Fruit fly (Drosophila melanogaster): ENCODE measurements around the gene RhoGAP19D.
"Not testable (repeated sequence)": the region's sequence is repeated elsewhere in the genome, so short reads cannot be mapped to it uniquely, and the experiment has no call there.

Gene RhoGAP19D

DNA sequence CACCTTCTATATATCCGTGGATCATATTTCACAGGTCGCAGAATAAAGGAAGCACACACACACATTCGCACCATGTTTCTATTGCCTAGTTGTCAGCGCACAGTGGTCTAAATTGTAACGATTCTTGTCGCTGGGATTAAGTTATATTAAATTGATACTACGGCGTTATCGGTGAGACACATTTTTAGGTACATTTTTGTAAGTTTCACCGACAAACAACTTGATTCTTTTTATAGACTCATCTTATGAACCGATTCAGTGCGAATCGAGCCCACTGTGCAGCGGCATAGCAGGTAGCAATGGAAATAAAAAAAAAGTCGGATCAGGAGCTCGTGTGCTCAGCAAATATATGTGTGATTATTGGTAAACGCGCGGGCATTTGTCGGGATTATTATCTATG, 30.1 kb downstream of the RhoGAP19D start:
- TF ChIP-seq CG17801 (GFP tag; optimal IDR thresholded peaks at IDR 0.05; ENCODE audit: partially characterized antibody) = peak; percentile 23

- TF ChIP-seq CG17801 (GFP tag; optimal IDR thresholded peaks at IDR 0.05; ENCODE audit: partially characterized antibody) = no peak
Measured at dm6 chrX:20478674-20479073, 31.8 kb downstream of the RhoGAP19D start.

DNA sequence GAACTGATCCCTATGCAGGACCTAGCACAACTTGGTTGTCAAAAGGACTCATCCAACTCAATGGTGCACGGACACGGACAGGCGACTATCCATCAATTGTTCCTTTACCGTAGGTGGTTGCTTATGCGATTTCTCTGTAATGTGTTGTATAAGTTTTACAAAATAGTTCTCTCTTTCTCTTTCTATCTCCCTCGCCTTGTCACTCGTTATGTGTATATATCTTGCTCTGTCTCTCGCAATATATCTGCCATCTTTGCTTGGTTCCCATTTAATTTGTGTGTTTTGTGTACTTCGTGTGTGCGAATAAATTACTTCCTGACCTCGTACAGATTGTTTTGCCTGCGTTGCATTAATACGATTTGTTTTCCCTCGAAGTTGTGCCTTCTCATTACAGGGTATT, 39.8 kb downstream of the RhoGAP19D start:
- no peak for TF ChIP-seq CG17801 (GFP tag; optimal IDR thresholded peaks at IDR 0.05; ENCODE audit: partially characterized antibody)

dm6 chrX:20468192-20468591, 42.3 kb downstream of the RhoGAP19D start:
- peak; percentile 60 for TF ChIP-seq CG17801 (GFP tag; optimal IDR thresholded peaks at IDR 0.05; ENCODE audit: partially characterized antibody)

dm6 chrX:20467155-20467554, 43.3 kb downstream of the RhoGAP19D start, which contains the start of gene GstT3:
Gene GstT3 (plus strand): TSS chrX:20467455.
- no peak for TF ChIP-seq CG17801 (GFP tag; optimal IDR thresholded peaks at IDR 0.05; ENCODE audit: partially characterized antibody)

- TF ChIP-seq CG17801 (GFP tag; optimal IDR thresholded peaks at IDR 0.05; ENCODE audit: partially characterized antibody) = peak; percentile 55
Measured at dm6 chrX:20466382-20466928, 44.0 kb downstream of the RhoGAP19D start.

- TF ChIP-seq CG17801 (GFP tag; optimal IDR thresholded peaks at IDR 0.05; ENCODE audit: partially characterized antibody) = no peak
Measured at dm6 chrX:20448828-20449427, 61.6 kb downstream of the RhoGAP19D start, which contains the start of gene tbc. Gene tbc (plus strand): TSS chrX:20449331.

DNA sequence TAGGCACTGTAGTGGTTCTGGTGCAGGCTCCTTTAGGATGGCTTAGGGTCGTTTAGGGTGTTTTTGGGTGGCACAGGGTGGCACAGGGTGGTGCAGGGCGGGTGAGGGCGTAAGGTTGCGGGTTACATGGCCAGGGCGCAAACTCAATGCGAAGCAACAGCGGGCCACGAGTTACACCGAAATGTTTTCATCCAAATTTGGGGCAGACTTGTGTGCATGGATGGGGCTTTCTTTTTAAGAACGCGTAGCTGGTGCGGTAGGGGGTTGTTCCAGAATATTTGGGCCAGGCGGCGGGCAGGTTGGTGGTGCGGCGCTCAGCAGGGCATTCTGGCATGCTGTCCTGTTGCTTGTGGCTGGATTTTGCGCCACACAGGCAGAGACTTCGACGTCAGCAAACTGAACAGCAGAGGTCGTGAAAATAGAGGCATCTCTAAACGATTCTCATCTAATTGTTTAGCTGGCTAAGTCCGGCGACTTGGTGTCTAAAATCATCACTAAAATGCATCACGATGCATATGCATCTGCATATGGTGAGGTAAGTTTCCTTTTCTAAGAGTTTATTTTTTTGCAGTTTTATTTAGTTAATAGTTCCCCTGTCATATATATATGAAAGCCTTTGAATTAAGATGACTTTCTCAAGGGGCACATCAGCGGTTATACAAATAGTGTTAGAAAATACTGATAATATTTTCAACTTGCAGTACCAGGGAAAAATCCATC, 62.5 kb downstream of the RhoGAP19D start:
- TF ChIP-seq CG17801 (GFP tag; optimal IDR thresholded peaks at IDR 0.05; ENCODE audit: partially characterized antibody) = no peak

- not testable (repeated sequence) for TF ChIP-seq CG17801 (GFP tag; optimal IDR thresholded peaks at IDR 0.05; ENCODE audit: partially characterized antibody)
Measured at dm6 chrX:20446071-20446470, 64.4 kb downstream of the RhoGAP19D start, which contains the start of gene CG42578. Gene CG42578 (plus strand): TSS chrX:20446371.

dm6 chrX:20436866-20437265, 73.6 kb downstream of the RhoGAP19D start:
- TF ChIP-seq CG17801 (GFP tag; optimal IDR thresholded peaks at IDR 0.05; ENCODE audit: partially characterized antibody) = no peak

dm6 chrX:20434534-20434933, 76.0 kb downstream of the RhoGAP19D start:
- TF ChIP-seq CG17801 (GFP tag; optimal IDR thresholded peaks at IDR 0.05; ENCODE audit: partially characterized antibody) = no peak

DNA sequence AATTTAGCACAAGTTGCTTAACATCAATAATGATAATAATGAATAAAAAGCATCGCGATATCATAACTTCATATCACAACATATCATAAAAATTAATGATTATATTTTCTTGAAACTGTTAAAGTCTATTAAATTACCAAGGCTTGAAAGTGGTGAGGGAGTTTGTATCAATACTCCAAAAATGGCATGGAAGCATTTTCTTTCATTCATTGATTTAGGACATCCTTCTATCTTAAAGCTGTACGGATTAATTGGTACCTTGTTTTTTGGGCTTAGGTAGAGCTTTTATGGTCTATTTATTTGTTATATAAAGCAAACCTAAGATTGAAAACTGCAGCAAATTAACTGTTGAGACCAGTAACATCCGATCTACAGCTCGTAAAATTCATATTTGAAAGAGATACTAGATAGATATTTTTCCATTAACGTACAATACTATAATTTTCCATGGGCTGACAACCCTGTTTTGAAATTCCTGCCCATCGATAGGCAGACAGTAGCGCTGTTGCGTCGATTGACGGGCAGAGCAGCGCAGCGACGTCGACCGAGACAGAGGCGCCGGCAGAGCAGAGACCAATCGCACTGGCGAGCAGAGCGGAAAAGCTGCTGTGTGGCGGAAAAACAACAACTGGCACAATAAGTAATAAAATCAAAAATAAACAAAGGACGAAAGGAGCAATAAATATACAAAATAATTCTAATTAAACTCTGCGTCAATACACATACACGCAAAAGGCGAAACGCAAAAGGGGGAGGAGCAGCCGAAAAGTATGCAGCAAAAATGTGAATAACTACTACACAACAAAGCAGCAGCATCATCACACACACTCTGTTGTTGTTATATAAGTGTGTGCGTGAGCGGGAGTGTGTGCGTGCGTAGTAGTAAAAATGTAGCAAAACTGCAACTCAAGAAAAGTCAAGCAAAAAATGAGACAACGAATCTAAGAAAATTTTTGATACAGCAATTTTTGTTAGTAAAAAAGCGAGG, 76.9 kb downstream of the RhoGAP19D start, which contains the start of gene CG1695:
TSS of gene CG1695 (plus strand) at position 606 of the 988 bp plus-strand sequence.
- TF ChIP-seq CG17801 (GFP tag; optimal IDR thresholded peaks at IDR 0.05; ENCODE audit: partially characterized antibody) = no peak

- TF ChIP-seq CG17801 (GFP tag; optimal IDR thresholded peaks at IDR 0.05; ENCODE audit: partially characterized antibody) = peak; percentile 92
Measured at dm6 chrX:20429482-20430204, 80.9 kb downstream of the RhoGAP19D start, which contains the start of the genes CG11710 and mal. Gene CG11710 (minus strand): TSS chrX:20429673. Gene mal (plus strand): TSS chrX:20429675.

DNA sequence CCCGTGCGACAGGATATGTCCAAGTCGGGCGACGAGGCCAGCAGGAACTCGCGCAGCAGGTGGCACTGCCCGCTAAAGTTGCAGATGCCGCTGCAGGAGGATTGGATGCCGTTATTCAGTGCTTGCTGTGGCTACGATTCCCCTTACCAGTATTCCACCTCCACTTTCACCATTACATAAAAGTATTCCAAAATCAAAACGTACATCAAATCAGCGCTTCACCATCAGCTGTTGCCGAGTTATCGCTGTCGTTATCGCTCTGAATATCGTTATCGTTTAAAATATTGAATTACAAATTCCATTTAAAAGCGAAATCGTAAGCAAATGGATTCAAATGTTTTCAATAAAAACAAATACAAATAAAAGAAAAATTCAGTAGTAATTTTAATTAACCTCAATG, 83.7 kb downstream of the RhoGAP19D start, which contains the start of gene CG15456:
TSS of gene CG15456 (minus strand) at position 225 of the 400 bp plus-strand sequence.
- no peak for TF ChIP-seq CG17801 (GFP tag; optimal IDR thresholded peaks at IDR 0.05; ENCODE audit: partially characterized antibody)

All from ovary, adult (tissue).